Fruit fly (Drosophila melanogaster) whole organism, embryonic: ENCODE results near the gene CG13313.
A peak's percentile ranks its signal among the peaks of the same experiment; 100 is the strongest.

Experiments
- B-H1 ChIP-seq: fragments of 200-800 bp; sonication (Bioruptor generic); IDR thresholded peaks from 3 replicates; pipeline ENCODE4 v1.3.6; 2022; ENCODE audit warnings: missing biosample characterization, missing genetic modification characterization
- CG10147 ChIP-seq: fragments of 200-800 bp; sonication (Bioruptor generic); optimal IDR thresholded peaks from 2 replicates; lab custom pipeline; 2019; ENCODE audit warnings: missing biosample characterization, mild to moderate bottlenecking, missing genetic modification characterization, moderate library complexity
- CG10431 ChIP-seq: fragments of 200-800 bp; sonication (Bioruptor generic); optimal IDR thresholded peaks from 3 replicates; lab custom pipeline; 2018; ENCODE audit warnings: missing biosample characterization, mild to moderate bottlenecking, missing genetic modification characterization
- CG11504 ChIP-seq: fragments of 200-800 bp; sonication (Bioruptor generic); optimal IDR thresholded peaks from 3 replicates; lab custom pipeline; 2019; ENCODE audit warnings: missing biosample characterization, mild to moderate bottlenecking, missing genetic modification characterization, moderate library complexity
- CG12391 ChIP-seq: fragments of 200-800 bp; sonication (Bioruptor generic); optimal IDR thresholded peaks from 3 replicates; lab custom pipeline; 2018; ENCODE audit warnings: missing biosample characterization, mild to moderate bottlenecking, missing genetic modification characterization, moderate library complexity
- CG13424 ChIP-seq: fragments of 200-800 bp; sonication (Bioruptor generic); optimal IDR thresholded peaks from 2 replicates; lab custom pipeline; 2019; ENCODE audit warnings: missing biosample characterization, mild to moderate bottlenecking, missing genetic modification characterization, moderate library complexity
- CG13624 ChIP-seq: fragments of 200-800 bp; sonication (Bioruptor generic); optimal IDR thresholded peaks from 2 replicates; lab custom pipeline; 2016; ENCODE audit warnings: missing biosample characterization, missing genetic modification characterization
- CG14710 ChIP-seq: fragments of 200-800 bp; sonication (Bioruptor generic); optimal IDR thresholded peaks from 3 replicates; lab custom pipeline; 2019; ENCODE audit warnings: missing biosample characterization, mild to moderate bottlenecking, missing genetic modification characterization, moderate library complexity
- CG14860 ChIP-seq: fragments of 200-800 bp; sonication (Bioruptor generic); IDR thresholded peaks from 3 replicates; pipeline ENCODE4 v1.3.6; 2022; ENCODE audit warnings: missing biosample characterization, missing genetic modification characterization; ENCODE audit not compliant: partially characterized antibody
- CG15479 ChIP-seq: fragments of 200-800 bp; sonication (Bioruptor generic); optimal IDR thresholded peaks from 3 replicates; lab custom pipeline; 2019; ENCODE audit warnings: missing biosample characterization, mild to moderate bottlenecking, missing genetic modification characterization, moderate library complexity
- CG1647 ChIP-seq: fragments of 200-800 bp; sonication (Bioruptor generic); optimal IDR thresholded peaks from 3 replicates; lab custom pipeline; 2016; ENCODE audit warnings: missing biosample characterization, missing genetic modification characterization
- CG2129 ChIP-seq: fragments of 200-800 bp; sonication (Bioruptor generic); IDR thresholded peaks from 2 replicates; pipeline ENCODE4 v1.3.6; 2022; ENCODE audit warnings: missing biosample characterization, missing genetic modification characterization; ENCODE audit not compliant: partially characterized antibody
- CG30020 ChIP-seq: fragments of 200-800 bp; optimal IDR thresholded peaks from 2 replicates; lab custom pipeline; 2019; ENCODE audit warnings: missing biosample characterization, mild to moderate bottlenecking, missing genetic modification characterization, moderate library complexity
- CG31365 ChIP-seq: fragments of 200-800 bp; sonication (Bioruptor generic); optimal IDR thresholded peaks from 2 replicates; lab custom pipeline; 2018; ENCODE audit warnings: missing biosample characterization, mild to moderate bottlenecking, missing genetic modification characterization
- CG32772 ChIP-seq: fragments of 200-800 bp; sonication (Bioruptor generic); IDR thresholded peaks from 2 replicates; pipeline ENCODE4 v1.3.6; 2022; ENCODE audit warnings: missing biosample characterization, missing genetic modification characterization
- CG43689 ChIP-seq: fragments of 200-800 bp; sonication (Bioruptor generic); IDR thresholded peaks from 2 replicates; pipeline ENCODE4 v1.3.6; 2022; ENCODE audit warnings: missing biosample characterization, missing genetic modification characterization
- CG4854 ChIP-seq: fragments of 200-800 bp; sonication (Bioruptor generic); optimal IDR thresholded peaks from 2 replicates; lab custom pipeline; 2016; ENCODE audit warnings: missing biosample characterization, missing genetic modification characterization, inconsistent platforms
- CG6683 ChIP-seq: fragments of 200-800 bp; sonication (Bioruptor generic); optimal IDR thresholded peaks from 2 replicates; lab custom pipeline; 2017; ENCODE audit warnings: missing biosample characterization, mild to moderate bottlenecking, missing genetic modification characterization, missing genetic modification reagents
- CG6765 ChIP-seq: fragments of 200-800 bp; sonication (Bioruptor generic); optimal IDR thresholded peaks from 3 replicates; lab custom pipeline; 2017; ENCODE audit warnings: missing biosample characterization, mild to moderate bottlenecking, missing genetic modification characterization
- CG9932 ChIP-seq: fragments of 200-800 bp; sonication (Bioruptor generic); IDR thresholded peaks from 2 replicates; pipeline ENCODE4 v1.3.6; 2022; ENCODE audit warnings: missing biosample characterization, missing genetic modification characterization
- Dek ChIP-seq: fragments of 200-800 bp; sonication (Bioruptor generic); optimal IDR thresholded peaks from 3 replicates; lab custom pipeline; 2019; ENCODE audit warnings: missing biosample characterization, mild to moderate bottlenecking, missing genetic modification characterization, moderate library complexity
- Doc3 ChIP-seq: fragments of 200-800 bp; sonication (Bioruptor generic); IDR thresholded peaks from 3 replicates; pipeline ENCODE4 v1.3.6; 2022; ENCODE audit warnings: missing biosample characterization, missing genetic modification characterization; ENCODE audit not compliant: partially characterized antibody
- Dp ChIP-seq: fragments of 200-800 bp; sonication (Bioruptor generic); optimal IDR thresholded peaks from 2 replicates; lab custom pipeline; 2018; ENCODE audit warnings: missing biosample characterization, mild to moderate bottlenecking, missing genetic modification characterization, moderate library complexity
- HLH4C ChIP-seq: fragments of 200-800 bp; sonication (Bioruptor generic); IDR thresholded peaks from 3 replicates; pipeline ENCODE4 v1.3.6; 2022; ENCODE audit warnings: missing biosample characterization, missing genetic modification characterization; ENCODE audit not compliant: partially characterized antibody
- Hmr ChIP-seq: fragments of 200-800 bp; sonication (Bioruptor generic); optimal IDR thresholded peaks from 3 replicates; lab custom pipeline; 2017; ENCODE audit warnings: mild to moderate bottlenecking, missing biosample characterization, missing genetic modification reagents, missing genetic modification characterization
- Mes4 ChIP-seq: fragments of 200-800 bp; sonication (Bioruptor generic); optimal IDR thresholded peaks from 2 replicates; lab custom pipeline; 2016; ENCODE audit warnings: missing biosample characterization, missing genetic modification characterization
- Nf-YC ChIP-seq: fragments of 200-800 bp; optimal IDR thresholded peaks from 3 replicates; lab custom pipeline; 2019; ENCODE audit warnings: missing biosample characterization, mild to moderate bottlenecking, missing genetic modification characterization, moderate library complexity
- Pdp1 ChIP-seq, 2 experiments: fragments of 200-800 bp; sonication (Bioruptor generic); optimal IDR thresholded peaks; 3 replicates each; lab custom pipeline; 2016; ENCODE audit warnings: missing biosample characterization in 2 of 2, missing genetic modification characterization in 2 of 2, mild to moderate bottlenecking in 1 of 2, moderate library complexity in 1 of 2
- Ptx1 ChIP-seq: fragments of 200-800 bp; sonication (Bioruptor generic); IDR thresholded peaks from 2 replicates; pipeline ENCODE4 v1.3.6; 2022; ENCODE audit warnings: missing biosample characterization, missing genetic modification characterization
- Rfx ChIP-seq: fragments of 200-800 bp; sonication (Bioruptor generic); IDR thresholded peaks from 2 replicates; pipeline ENCODE4 v1.3.6; 2022; ENCODE audit warnings: missing biosample characterization, missing genetic modification characterization
- Sin3A ChIP-seq: fragments of >200 bp; optimal IDR thresholded peaks from 2 replicates; lab custom pipeline; 2018
- Usf ChIP-seq: fragments of 200-800 bp; sonication (Bioruptor generic); optimal IDR thresholded peaks from 2 replicates; lab custom pipeline; 2017; ENCODE audit warnings: missing genotype, missing biosample characterization, missing genetic modification characterization
- Xrp1 ChIP-seq: fragments of 200-800 bp; sonication (Bioruptor generic); IDR thresholded peaks from 2 replicates; pipeline ENCODE4 v1.3.6; 2022; ENCODE audit warnings: missing biosample characterization, missing genetic modification characterization
- bbx ChIP-seq: fragments of 200-800 bp; sonication (Bioruptor generic); IDR thresholded peaks from 2 replicates; pipeline ENCODE4 v1.3.6; 2022; ENCODE audit warnings: missing biosample characterization, missing genetic modification characterization; ENCODE audit not compliant: partially characterized antibody
- croc ChIP-seq: fragments of 200-800 bp; sonication (Bioruptor generic); conservative IDR thresholded peaks from 3 replicates; pipeline ENCODE4 v1.3.6; 2022; ENCODE audit warnings: missing biosample characterization, missing genetic modification characterization
- da ChIP-seq: fragments of 200-800 bp; sonication (Bioruptor generic); optimal IDR thresholded peaks from 2 replicates; lab custom pipeline; 2016; ENCODE audit warnings: missing biosample characterization, missing genetic modification characterization
- danr ChIP-seq: fragments of 200-800 bp; sonication (Bioruptor generic); IDR thresholded peaks from 2 replicates; pipeline ENCODE4 v1.3.6; 2022; ENCODE audit warnings: missing biosample characterization, missing genetic modification characterization
- hbn ChIP-seq: fragments of 200-800 bp; sonication (Bioruptor generic); IDR thresholded peaks from 2 replicates; pipeline ENCODE4 v1.3.6; 2022; ENCODE audit warnings: missing biosample characterization, missing genetic modification characterization; ENCODE audit not compliant: partially characterized antibody
- inv ChIP-seq: fragments of 200-800 bp; sonication (Bioruptor generic); IDR thresholded peaks from 2 replicates; pipeline ENCODE4 v1.3.6; 2022; ENCODE audit warnings: missing biosample characterization, missing genetic modification characterization; ENCODE audit not compliant: partially characterized antibody
- klu ChIP-seq: fragments of 200-800 bp; sonication (Bioruptor generic); IDR thresholded peaks from 2 replicates; pipeline ENCODE4 v1.3.6; 2022; ENCODE audit warnings: missing biosample characterization, missing genetic modification characterization
- kni ChIP-seq: fragments of 200-800 bp; sonication (Bioruptor generic); optimal IDR thresholded peaks from 3 replicates; lab custom pipeline; 2017; ENCODE audit warnings: mild to moderate bottlenecking, missing biosample characterization, missing genetic modification reagents, missing genetic modification characterization
- psq ChIP-seq: fragments of 200-800 bp; sonication (Bioruptor generic); optimal IDR thresholded peaks from 2 replicates; lab custom pipeline; 2017; ENCODE audit warnings: missing biosample characterization, missing genetic modification characterization
- sr ChIP-seq: fragments of 200-800 bp; sonication (Bioruptor generic); IDR thresholded peaks from 3 replicates; pipeline ENCODE4 v1.3.6; 2022; ENCODE audit warnings: missing biosample characterization, missing genetic modification characterization
- trem ChIP-seq: fragments of 200-800 bp; optimal IDR thresholded peaks from 3 replicates; lab custom pipeline; 2019; ENCODE audit warnings: missing biosample characterization, mild to moderate bottlenecking, missing genetic modification characterization, moderate library complexity
- trh ChIP-seq: fragments of 200-800 bp; sonication (Bioruptor generic); optimal IDR thresholded peaks from 2 replicates; lab custom pipeline; 2016; ENCODE audit warnings: missing biosample characterization, missing genetic modification characterization
- tup ChIP-seq: fragments of 200-800 bp; sonication (Bioruptor generic); optimal IDR thresholded peaks from 2 replicates; lab custom pipeline; 2016; ENCODE audit warnings: missing biosample characterization, mild to moderate bottlenecking, missing genetic modification characterization, moderate library complexity
- twi ChIP-seq: fragments of 200-800 bp; optimal IDR thresholded peaks from 2 replicates; lab custom pipeline; 2019; ENCODE audit warnings: missing biosample characterization, mild to moderate bottlenecking, missing genetic modification characterization, moderate library complexity

CG13313 gene

DNA sequence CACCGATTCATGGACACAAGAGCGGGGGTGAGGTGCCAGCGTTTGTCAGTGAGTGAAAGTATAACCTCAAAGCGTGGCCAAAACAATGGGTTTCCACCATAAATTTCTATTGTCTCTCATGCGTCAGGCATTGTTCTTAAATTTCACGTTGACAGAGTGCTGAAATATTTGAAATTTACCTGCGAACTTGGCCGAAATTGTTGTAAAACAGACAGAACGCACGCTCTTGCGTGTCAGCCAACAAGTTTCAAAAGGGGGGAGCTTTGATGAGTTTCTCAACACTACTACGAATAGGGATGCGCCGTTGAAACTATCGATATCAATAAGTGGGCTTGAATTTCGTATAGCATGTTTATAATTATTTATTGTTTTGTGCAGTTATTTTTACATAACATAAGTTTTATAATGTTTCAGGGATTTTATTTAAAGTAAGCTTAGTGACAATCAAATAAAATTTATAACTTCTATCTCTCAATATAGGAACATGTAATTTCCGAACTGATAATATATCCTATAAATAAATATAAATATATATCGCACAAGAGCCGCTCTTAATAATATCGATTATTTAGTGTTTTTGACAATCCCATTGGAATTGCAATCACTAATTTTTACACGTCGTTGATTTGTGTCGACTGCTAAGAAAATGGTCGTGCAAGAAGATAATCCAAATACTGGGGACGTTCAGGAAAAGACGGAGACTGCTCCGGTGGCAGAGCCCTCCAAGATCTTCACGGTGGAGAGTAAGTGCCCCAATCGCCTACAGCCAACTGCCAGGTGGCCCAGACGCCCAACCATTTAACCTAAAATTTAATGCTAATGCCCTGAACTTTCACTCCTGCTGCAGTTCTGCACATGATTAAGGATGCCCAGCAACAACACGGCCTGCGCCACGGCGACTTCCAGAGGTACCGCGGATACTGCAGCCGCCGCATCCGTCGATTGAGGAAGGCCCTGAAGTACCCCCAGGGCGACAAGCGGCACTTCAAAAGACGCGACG lies 16.1 kb downstream of the CG13313 start, which contains the start of the genes pix and Srp68 (continued):
- no peak for TF ChIP-seq danr
- TF ChIP-seq CG2129 (GFP tag; lab: Robert Waterston, UW) = 0 out of 2 replicates have a peak, but pooled peaks have one; percentile 68
- TF ChIP-seq CG1647 (GFP tag; lab: Kevin White, UChicago) = peak; percentile 40
- peak; percentile 46 to 68 for TF ChIP-seq Pdp1 (GFP tag; optimal IDR thresholded peaks at IDR 0.05; lab: Kevin White, UChicago)
- TF ChIP-seq sr (GFP tag; lab: Robert Waterston, UW) = no peak
- peak; percentile 67 for TF ChIP-seq HLH4C (GFP tag; lab: Robert Waterston, UW)
- peak; percentile 77 for TF ChIP-seq CG9932 (GFP tag; lab: Robert Waterston, UW)
- peak; percentile 65 for TF ChIP-seq Ptx1 (GFP tag; lab: Robert Waterston, UW)
- TF ChIP-seq twi (tag; lab: Kevin White, UChicago) = peak; percentile 63
- TF ChIP-seq CG10431 (GFP tag; lab: Kevin White, UChicago) = peak; percentile 43
- TF ChIP-seq CG6765 (GFP tag; lab: Kevin White, UChicago) = peak; percentile 71
- peak; percentile 63 for TF ChIP-seq CG10147 (GFP tag; lab: Kevin White, UChicago)
- peak; percentile 18 for TF ChIP-seq CG6683 (GFP tag; lab: Kevin White, UChicago)
- no peak for TF ChIP-seq Hmr (GFP tag; lab: Kevin White, UChicago)
- peak; percentile 1 for TF ChIP-seq Mes4
- TF ChIP-seq CG14860 = peak; percentile 80
- TF ChIP-seq CG14710 = peak; percentile 87
- no peak for TF ChIP-seq kni (GFP tag; lab: Kevin White, UChicago)
- TF ChIP-seq CG11504 (tag; lab: Kevin White, UChicago) = no peak
- peak; percentile 83 for TF ChIP-seq Doc3 (GFP tag; lab: Robert Waterston, UW)
- TF ChIP-seq Sin3A (lab: Kevin White, UChicago) = peak; percentile 42
- no peak for TF ChIP-seq CG15479 (GFP tag; lab: Kevin White, UChicago)
- TF ChIP-seq Dp (GFP tag; lab: Kevin White, UChicago) = peak; percentile 23
- TF ChIP-seq Dek (tag; lab: Kevin White, UChicago) = peak; percentile 60
- TF ChIP-seq CG13624 (GFP tag; lab: Kevin White, UChicago) = peak; percentile 63
- peak; percentile 50; the same call in 1 of the 2 replicates for TF ChIP-seq klu
- peak; percentile 73 for TF ChIP-seq Nf-YC (tag; lab: Kevin White, UChicago)
- TF ChIP-seq inv (GFP tag; lab: Robert Waterston, UW) = peak; percentile 86
- peak; percentile 75 for TF ChIP-seq CG13424
- TF ChIP-seq CG4854 (GFP tag; lab: Kevin White, UChicago) = peak; percentile 32
- TF ChIP-seq Rfx = peak; percentile 65
- no peak for TF ChIP-seq CG31365
- TF ChIP-seq B-H1 (GFP tag; lab: Robert Waterston, UW) = no peak
- TF ChIP-seq Usf (GFP tag; lab: Kevin White, UChicago) = peak; percentile 44
- no peak for TF ChIP-seq tup (GFP tag; lab: Kevin White, UChicago)
- TF ChIP-seq bbx (GFP tag; lab: Robert Waterston, UW) = no peak
- TF ChIP-seq psq (GFP tag; lab: Kevin White, UChicago) = peak; percentile 3
- peak; percentile 47; the same call in 2 of the 3 replicates for TF ChIP-seq croc (GFP tag; lab: Robert Waterston, UW)
- no peak for TF ChIP-seq CG43689
- peak; percentile 85 for TF ChIP-seq trem (tag; lab: Kevin White, UChicago)
- TF ChIP-seq hbn = peak; percentile 78; the same call in 1 of the 2 replicates
- peak; percentile 59; the same call in 1 of the 2 replicates for TF ChIP-seq Xrp1 (GFP tag; lab: Robert Waterston, UW)
- TF ChIP-seq CG30020 (tag; lab: Kevin White, UChicago) = peak; percentile 78
- TF ChIP-seq CG32772 (GFP tag; lab: Robert Waterston, UW) = 0 out of 2 replicates have a peak, but pooled peaks have one; percentile 14
- no peak for TF ChIP-seq trh (GFP tag; lab: Kevin White, UChicago)
- TF ChIP-seq da (GFP tag; lab: Kevin White, UChicago) = no peak
- TF ChIP-seq CG12391 (tag; lab: Kevin White, UChicago) = peak; percentile 83
